Worm (Caenorhabditis elegans) whole organism, L3 larva: ENCODE results near the gene srbc-48.

Experiments
- ama-1 ChIP-seq: fragments of 150-350 bp; optimal IDR thresholded peaks from 2 replicates; lab custom pipeline; 2018
- ceh-28 ChIP-seq: fragments of 150-350 bp; optimal IDR thresholded peaks from 2 replicates; lab custom pipeline; 2014; ENCODE audit warnings: missing biosample characterization, missing genetic modification reagents, missing genetic modification characterization
- egl-27 ChIP-seq: sonication (generic microtip); optimal IDR thresholded peaks from 4 replicates; lab custom pipeline; 2017; ENCODE audit warnings: missing biosample characterization, missing genetic modification reagents, missing genetic modification characterization
- elt-3 ChIP-seq, 3 experiments: fragments of 150-350 bp in 1 of 3; sonication (generic microtip) in 2 of 3; optimal IDR thresholded peaks; 2 replicates in 2 of 3; 4 replicates in 1 of 3; lab custom pipeline; 2014 to 2017; ENCODE audit warnings: missing biosample characterization in 3 of 3, missing genetic modification characterization in 3 of 3
- fkh-10 ChIP-seq: sonication (generic microtip); optimal IDR thresholded peaks from 2 replicates; lab custom pipeline; 2017; ENCODE audit warnings: missing biosample characterization, missing genetic modification reagents, missing genetic modification characterization
- fkh-2 ChIP-seq: fragments of 150-350 bp; optimal IDR thresholded peaks from 2 replicates; lab custom pipeline; 2014; ENCODE audit warnings: missing biosample characterization, missing genetic modification reagents, missing genetic modification characterization
- lin-39 ChIP-seq: fragments of 150-350 bp; optimal IDR thresholded peaks from 2 replicates; lab custom pipeline; 2018; ENCODE audit warnings: missing biosample characterization, missing genetic modification reagents, missing genetic modification characterization
- mdl-1 ChIP-seq: fragments of 150-350 bp; optimal IDR thresholded peaks from 2 replicates; lab custom pipeline; 2014; ENCODE audit warnings: missing biosample characterization, missing genetic modification characterization

DNA sequence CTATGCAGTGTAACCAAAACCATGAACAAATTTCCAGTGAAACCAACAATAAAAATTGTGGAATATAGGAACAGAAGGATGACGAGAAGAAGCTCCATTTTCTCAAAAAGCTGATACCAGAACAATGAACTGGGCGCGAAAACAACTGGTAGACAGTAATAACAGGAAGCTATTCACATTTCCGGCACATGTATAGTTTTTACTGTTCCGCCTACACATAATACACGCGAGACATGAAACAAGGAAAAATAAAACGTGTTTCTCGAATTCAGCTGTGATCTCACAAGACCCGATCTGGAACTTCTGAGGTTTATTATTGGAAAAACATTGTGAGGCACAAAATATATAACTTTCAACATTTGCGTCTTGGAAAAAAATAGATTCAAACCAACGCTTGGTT, 10.5 kb upstream of the srbc-48 start, which contains the start of gene srsx-36:
- TF ChIP-seq mdl-1 (no peak), ama-1 (no peak), egl-27 (tag; lab: Kevin White, UChicago) (no peak), fkh-10 (GFP tag; lab: Kevin White, UChicago) (no peak), elt-3 (tag; optimal IDR thresholded peaks at IDR 0.05; lab: Kevin White, UChicago) (no peak), fkh-2 (no peak), ceh-28 (tag; lab: Kevin White, UChicago) (no peak), lin-39 (no peak)
